Worm (Caenorhabditis elegans) whole organism, young adult: ENCODE data around the gene Y38E10A.33.

ENCODE experiments used
- B0019.2 ChIP-seq: fragments of 200-800 bp; sonication (Bioruptor generic); conservative IDR thresholded peaks from 2 replicates; pipeline ENCODE4 v1.3.6; 2022; ENCODE audit warnings: missing genetic modification reagents, missing genetic modification characterization, missing compliant biosample characterization
- B0035.1 ChIP-seq: sonication (generic microtip); optimal IDR thresholded peaks from 2 replicates; lab custom pipeline; 2016; ENCODE audit warnings: missing genetic modification characterization, mild to moderate bottlenecking, missing compliant biosample characterization, missing genotype, missing genetic modification reagents
- B0336.3 ChIP-seq: fragments of 200-800 bp; sonication (Bioruptor generic); IDR thresholded peaks from 2 replicates; pipeline ENCODE4 v1.3.6; 2022; ENCODE audit warnings: missing genetic modification characterization, missing compliant biosample characterization
- F10E7.11 ChIP-seq: sonication (generic microtip); optimal IDR thresholded peaks from 2 replicates; lab custom pipeline; 2017; ENCODE audit warnings: mild to moderate bottlenecking, missing genetic modification characterization, moderate library complexity, missing compliant biosample characterization
- F23B12.7 ChIP-seq: sonication (generic microtip); optimal IDR thresholded peaks from 2 replicates; lab custom pipeline; 2017; ENCODE audit warnings: missing genetic modification characterization, mild to moderate bottlenecking, missing compliant biosample characterization, antibody characterized with exemption, moderate library complexity; ENCODE audit not compliant: insufficient read depth
- F49E8.2 ChIP-seq: sonication (generic microtip); optimal IDR thresholded peaks from 3 replicates; lab custom pipeline; 2017; ENCODE audit warnings: missing genetic modification characterization, mild to moderate bottlenecking, missing compliant biosample characterization, antibody characterized with exemption, moderate library complexity; ENCODE audit not compliant: insufficient read depth
- K11D2.4 ChIP-seq: fragments of 200-800 bp; sonication (Bioruptor generic); IDR thresholded peaks from 2 replicates; pipeline ENCODE4 v1.3.6; 2022; ENCODE audit warnings: missing genetic modification reagents, missing genetic modification characterization, missing compliant biosample characterization
- T26A5.8 ChIP-seq: sonication (generic microtip); optimal IDR thresholded peaks from 2 replicates; lab custom pipeline; 2016; ENCODE audit warnings: missing genetic modification characterization, missing compliant biosample characterization
- Y56A3A.18 ChIP-seq: fragments of 200-800 bp; sonication (Bioruptor generic); IDR thresholded peaks from 2 replicates; pipeline ENCODE4 v1.3.6; 2022; ENCODE audit warnings: missing genetic modification reagents, missing genetic modification characterization, missing compliant biosample characterization
- Y79H2A.3 ChIP-seq: fragments of 200-800 bp; sonication (Bioruptor generic); conservative IDR thresholded peaks from 2 replicates; pipeline ENCODE4 v1.3.6; 2022; ENCODE audit warnings: missing genetic modification reagents, missing genetic modification characterization, missing compliant biosample characterization
- Y95B8A.8 ChIP-seq: fragments of 200-800 bp; sonication (Bioruptor generic); IDR thresholded peaks from 2 replicates; pipeline ENCODE4 v1.3.6; 2022; ENCODE audit warnings: missing genetic modification reagents, missing genetic modification characterization, missing compliant biosample characterization
- athp-1 ChIP-seq: sonication (generic microtip); optimal IDR thresholded peaks from 2 replicates; lab custom pipeline; 2017; ENCODE audit warnings: mild to moderate bottlenecking, missing genetic modification characterization, missing compliant biosample characterization
- attf-3 ChIP-seq: fragments of 200-800 bp; sonication (Bioruptor generic); conservative IDR thresholded peaks from 2 replicates; pipeline ENCODE4 v1.3.6; 2022; ENCODE audit warnings: missing genetic modification reagents, missing genetic modification characterization, missing compliant biosample characterization
- bed-2 ChIP-seq: fragments of 200-800 bp; sonication (Bioruptor generic); IDR thresholded peaks from 2 replicates; pipeline ENCODE4 v1.3.6; 2022; ENCODE audit warnings: missing genetic modification reagents, missing genetic modification characterization, missing compliant biosample characterization
- cebp-1 ChIP-seq, 2 experiments: fragments of 200-800 bp in 1 of 2; sonication (Bioruptor generic) in 1 of 2; sonication (generic microtip) in 1 of 2; IDR thresholded peaks in 1 of 2; optimal IDR thresholded peaks in 1 of 2; 2 replicates each; pipeline versions ENCODE4 v1.3.6 to Lab custom; 2017 to 2022; ENCODE audit warnings: missing compliant biosample characterization in 2 of 2, missing genetic modification characterization in 2 of 2, mild to moderate bottlenecking in 1 of 2, missing genetic modification reagents in 1 of 2, moderate library complexity in 1 of 2
- cebp-2 ChIP-seq: fragments of 200-800 bp; sonication (Bioruptor generic); IDR thresholded peaks from 2 replicates; pipeline ENCODE4 v1.3.6; 2022; ENCODE audit warnings: missing genetic modification characterization, missing compliant biosample characterization
- ceh-100 ChIP-seq: fragments of 200-800 bp; sonication (Bioruptor generic); IDR thresholded peaks from 2 replicates; pipeline ENCODE4 v1.3.6; 2022; ENCODE audit warnings: missing genetic modification reagents, missing genetic modification characterization, missing compliant biosample characterization
- ceh-79 ChIP-seq: sonication (generic microtip); optimal IDR thresholded peaks from 2 replicates; lab custom pipeline; 2017; ENCODE audit warnings: mild to moderate bottlenecking, missing genetic modification characterization, missing compliant biosample characterization
- ceh-91 ChIP-seq: fragments of 200-800 bp; sonication (Bioruptor generic); IDR thresholded peaks from 2 replicates; pipeline ENCODE4 v1.3.6; 2022; ENCODE audit warnings: missing genetic modification reagents, missing genetic modification characterization, missing compliant biosample characterization
- die-1 ChIP-seq: sonication (generic microtip); optimal IDR thresholded peaks from 2 replicates; lab custom pipeline; 2016; ENCODE audit warnings: missing genotype, mild to moderate bottlenecking, missing genetic modification characterization, missing compliant biosample characterization
- dpff-1 ChIP-seq: sonication (generic microtip); optimal IDR thresholded peaks from 2 replicates; lab custom pipeline; 2017; ENCODE audit warnings: mild to moderate bottlenecking, missing genetic modification characterization, missing compliant biosample characterization
- efl-1 ChIP-seq: fragments of 150-350 bp; optimal IDR thresholded peaks from 2 replicates; lab custom pipeline; 2014; ENCODE audit warnings: missing biosample characterization, missing genetic modification reagents, missing genetic modification characterization
- egrh-3 ChIP-seq: fragments of 200-800 bp; sonication (Bioruptor generic); IDR thresholded peaks from 2 replicates; pipeline ENCODE4 v1.3.6; 2022; ENCODE audit warnings: missing genetic modification reagents, missing genetic modification characterization, missing compliant biosample characterization
- lin-40 ChIP-seq: sonication (generic microtip); optimal IDR thresholded peaks from 2 replicates; lab custom pipeline; 2016; ENCODE audit warnings: missing genetic modification characterization, mild to moderate bottlenecking, missing compliant biosample characterization, missing genotype, missing genetic modification reagents
- lin-54 ChIP-seq: fragments of 200-800 bp; sonication (Bioruptor generic); optimal IDR thresholded peaks from 2 replicates; lab custom pipeline; 2018; ENCODE audit warnings: mild to moderate bottlenecking, missing genetic modification characterization, missing compliant biosample characterization
- lsl-1 ChIP-seq: fragments of 200-800 bp; sonication (Bioruptor generic); optimal IDR thresholded peaks from 2 replicates; lab custom pipeline; 2018; ENCODE audit warnings: mild to moderate bottlenecking, missing genetic modification characterization, moderate library complexity, missing compliant biosample characterization
- lsy-27 ChIP-seq: sonication (generic microtip); optimal IDR thresholded peaks from 2 replicates; lab custom pipeline; 2017; ENCODE audit warnings: missing genetic modification characterization, mild to moderate bottlenecking, missing compliant biosample characterization, antibody characterized with exemption, missing genotype, borderline replicate concordance; ENCODE audit not compliant: insufficient read depth
- madf-10 ChIP-seq: sonication (generic microtip); optimal IDR thresholded peaks from 2 replicates; lab custom pipeline; 2016; ENCODE audit warnings: mild to moderate bottlenecking, missing genetic modification characterization, missing compliant biosample characterization
- madf-8 ChIP-seq: fragments of 200-800 bp; sonication (Bioruptor generic); conservative IDR thresholded peaks from 2 replicates; pipeline ENCODE4 v1.3.6; 2022; ENCODE audit warnings: missing genetic modification reagents, missing genetic modification characterization, missing compliant biosample characterization
- mxl-1 ChIP-seq: sonication (generic microtip); optimal IDR thresholded peaks from 2 replicates; lab custom pipeline; 2016; ENCODE audit warnings: missing genetic modification characterization, missing compliant biosample characterization
- nfya-2 ChIP-seq: fragments of 200-800 bp; sonication (Bioruptor generic); IDR thresholded peaks from 2 replicates; pipeline ENCODE4 v1.3.6; 2022; ENCODE audit warnings: missing genetic modification reagents, missing genetic modification characterization, missing compliant biosample characterization
- nhr-27 ChIP-seq: fragments of 200-800 bp; sonication (Bioruptor generic); optimal IDR thresholded peaks from 2 replicates; lab custom pipeline; 2018; ENCODE audit warnings: mild to moderate bottlenecking, missing genetic modification characterization, moderate library complexity, missing compliant biosample characterization
- nhr-80 ChIP-seq: sonication (generic microtip); optimal IDR thresholded peaks from 2 replicates; lab custom pipeline; 2016; ENCODE audit warnings: missing genetic modification characterization, missing compliant biosample characterization
- repo-1 ChIP-seq: sonication (generic microtip); optimal IDR thresholded peaks from 2 replicates; lab custom pipeline; 2017; ENCODE audit warnings: mild to moderate bottlenecking, missing genetic modification characterization, missing compliant biosample characterization
- somi-1 ChIP-seq: fragments of 200-800 bp; sonication (Bioruptor generic); optimal IDR thresholded peaks from 2 replicates; lab custom pipeline; 2018; ENCODE audit warnings: mild to moderate bottlenecking, missing genetic modification characterization, missing compliant biosample characterization
- sptf-2 ChIP-seq: fragments of 200-800 bp; sonication (Bioruptor generic); optimal IDR thresholded peaks from 2 replicates; lab custom pipeline; 2018; ENCODE audit warnings: mild to moderate bottlenecking, missing genetic modification characterization, missing compliant biosample characterization
- tbp1 ChIP-seq: fragments of 200-800 bp; sonication (Bioruptor generic); optimal IDR thresholded peaks from 2 replicates; lab custom pipeline; 2018; ENCODE audit warnings: mild to moderate bottlenecking, missing genetic modification characterization, missing compliant biosample characterization
- tlf-1 ChIP-seq: fragments of 200-800 bp; sonication (Bioruptor generic); optimal IDR thresholded peaks from 2 replicates; lab custom pipeline; 2018; ENCODE audit warnings: mild to moderate bottlenecking, missing genetic modification characterization, missing compliant biosample characterization
- zfh-2 ChIP-seq: fragments of 200-800 bp; sonication (Bioruptor generic); conservative IDR thresholded peaks from 2 replicates; pipeline ENCODE4 v1.3.6; 2022; ENCODE audit warnings: missing genetic modification reagents, missing genetic modification characterization, missing compliant biosample characterization
- ztf-26 ChIP-seq: sonication (generic microtip); optimal IDR thresholded peaks from 2 replicates; lab custom pipeline; 2017; ENCODE audit warnings: missing genetic modification characterization, missing compliant biosample characterization
- ztf-6 ChIP-seq: fragments of 200-800 bp; sonication (Bioruptor generic); IDR thresholded peaks from 2 replicates; pipeline ENCODE4 v1.3.6; 2022; ENCODE audit warnings: missing genetic modification reagents, missing genetic modification characterization, missing compliant biosample characterization

The Y38E10A.33 gene

DNA sequence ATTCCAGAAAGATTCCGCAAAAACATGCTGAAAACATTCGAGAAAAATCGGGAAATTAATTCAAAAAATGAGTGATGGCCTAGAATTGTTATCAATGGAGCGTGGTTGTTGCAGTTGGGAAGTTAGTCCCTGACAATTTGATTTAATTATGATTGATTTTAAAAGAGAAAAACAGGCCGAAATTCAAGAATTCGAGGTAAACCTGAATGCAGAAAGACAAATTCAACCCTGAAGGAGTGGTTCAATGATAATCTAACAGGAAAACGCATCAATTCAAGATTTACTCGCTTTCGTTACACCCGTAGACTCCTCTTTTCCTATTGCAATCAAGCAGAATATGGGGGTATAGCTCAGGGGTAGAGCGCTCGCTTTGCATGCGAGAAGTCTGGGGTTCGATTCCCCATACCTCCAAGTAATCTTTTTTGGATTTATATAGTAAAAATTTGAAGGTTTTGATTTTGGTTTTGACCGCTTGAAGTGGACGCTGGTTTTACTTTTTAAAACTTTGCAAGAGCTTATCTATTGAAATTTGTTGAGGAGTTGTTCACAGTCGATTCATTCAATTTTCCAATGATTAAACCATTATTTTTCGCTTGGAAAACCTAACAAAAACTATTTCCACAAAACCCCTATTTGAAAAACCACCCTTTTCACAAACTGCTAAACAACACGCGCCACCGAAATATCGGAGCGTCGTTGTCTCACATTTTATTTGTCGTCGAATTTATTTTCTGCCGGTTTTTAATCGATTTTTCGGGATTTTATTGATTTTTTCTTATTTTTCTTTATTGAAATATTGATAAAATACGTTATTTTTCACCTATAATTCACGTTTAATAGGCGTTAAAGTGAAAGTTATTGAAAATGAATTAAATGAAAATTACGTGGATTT, 1.2 kb downstream of the Y38E10A.33 start (continued):
- TF ChIP-seq B0019.2 (GFP tag; lab: Robert Waterston, UW) (no peak; the same call in 1 of the 2 replicates), K11D2.4 (GFP tag; lab: Robert Waterston, UW) (peak; percentile 53), B0035.1 (tag; lab: Kevin White, UChicago) (peak; percentile 23), madf-8 (GFP tag; lab: Robert Waterston, UW) (0 out of 2 replicates have a peak, but pooled peaks have one; percentile 8), F10E7.11 (tag; lab: Kevin White, UChicago) (no peak), B0336.3 (GFP tag; lab: Robert Waterston, UW) (peak; percentile 76), efl-1 (GFP tag; lab: Kevin White, UChicago) (peak; percentile 39), repo-1 (tag; lab: Kevin White, UChicago) (peak; percentile 12), T26A5.8 (tag; lab: Kevin White, UChicago) (peak; percentile 33), somi-1 (no peak), madf-10 (tag; lab: Kevin White, UChicago) (peak; percentile 54)

ce11 chrII:12677710-12677974, 1.8 kb downstream of the Y38E10A.33 start, which contains the start of gene Y38E10A.22:
Y38E10A.22 (minus strand) TSS chrII:12677810.
- no peak for TF ChIP-seq nhr-27
- no peak for TF ChIP-seq madf-8 (GFP tag; lab: Robert Waterston, UW)
- TF ChIP-seq F23B12.7 = no peak
- no peak for TF ChIP-seq dpff-1
- TF ChIP-seq cebp-1 (GFP tag; IDR thresholded peaks at IDR 0.05; lab: Robert Waterston, UW) = no peak
- no peak for TF ChIP-seq cebp-1 (tag; optimal IDR thresholded peaks at IDR 0.05; lab: Kevin White, UChicago)
- no peak for TF ChIP-seq T26A5.8 (tag; lab: Kevin White, UChicago)
- no peak for TF ChIP-seq lin-54 (GFP tag; lab: Kevin White, UChicago)

DNA sequence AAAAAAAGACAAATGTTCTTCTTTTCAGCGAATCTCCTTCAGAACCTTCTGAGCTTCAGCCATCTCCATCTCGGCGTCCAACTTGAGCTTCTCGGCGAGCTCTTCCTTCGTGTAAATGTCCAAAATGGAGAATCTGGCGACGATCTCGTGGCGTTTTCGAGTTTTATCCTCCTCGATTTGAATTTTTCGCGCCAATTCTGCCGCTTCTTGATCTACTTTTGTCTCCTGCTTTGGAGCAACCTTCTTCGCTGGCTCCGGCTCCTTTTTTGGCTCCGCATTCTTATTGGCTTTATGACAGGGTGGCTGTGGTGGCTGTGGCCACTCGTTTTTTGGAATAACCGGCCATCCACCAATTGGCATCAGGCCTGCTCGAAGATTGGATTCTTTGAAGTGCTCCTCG, 6.1 kb downstream of the Y38E10A.33 start:
- TF ChIP-seq zfh-2 (GFP tag; lab: Robert Waterston, UW) (peak; percentile 38; the same call in 1 of the 2 replicates), lsy-27 (no peak), cebp-2 (GFP tag; lab: Robert Waterston, UW) (0 out of 2 replicates have a peak, but pooled peaks have one; percentile 44)

ce11 chrII:12672512-12672911, 6.9 kb downstream of the Y38E10A.33 start:
- peak; percentile 29 for TF ChIP-seq athp-1 (tag; lab: Kevin White, UChicago)
- no peak for TF ChIP-seq lin-54 (GFP tag; lab: Kevin White, UChicago)
- TF ChIP-seq F49E8.2 (tag; lab: Kevin White, UChicago) = no peak
- TF ChIP-seq mxl-1 = no peak
- no peak for TF ChIP-seq tlf-1 (GFP tag; lab: Kevin White, UChicago)
- TF ChIP-seq attf-3 (GFP tag; lab: Robert Waterston, UW) = 0 out of 2 replicates have a peak, but pooled peaks have one; percentile 11
- TF ChIP-seq tbp1 = peak; percentile 15
- TF ChIP-seq ceh-100 (GFP tag; lab: Robert Waterston, UW) = no peak
- no peak for TF ChIP-seq ztf-6
- no peak for TF ChIP-seq die-1 (tag; lab: Kevin White, UChicago)
- no peak for TF ChIP-seq Y56A3A.18 (GFP tag; lab: Robert Waterston, UW)
- no peak for TF ChIP-seq nhr-80 (tag; lab: Kevin White, UChicago)
- no peak for TF ChIP-seq lin-40 (tag; lab: Kevin White, UChicago)
- TF ChIP-seq ztf-26 (tag; lab: Kevin White, UChicago) = no peak
- no peak for TF ChIP-seq lsl-1 (GFP tag; lab: Kevin White, UChicago)
- TF ChIP-seq Y79H2A.3 (GFP tag; lab: Robert Waterston, UW) = 0 out of 2 replicates have a peak, but pooled peaks have one; percentile 33
- no peak for TF ChIP-seq cebp-2 (GFP tag; lab: Robert Waterston, UW)
- no peak for TF ChIP-seq ceh-79 (tag; lab: Kevin White, UChicago)
- no peak for TF ChIP-seq egrh-3 (GFP tag; lab: Robert Waterston, UW)
- TF ChIP-seq B0019.2 (GFP tag; lab: Robert Waterston, UW) = no peak
- TF ChIP-seq sptf-2 (GFP tag; lab: Kevin White, UChicago) = no peak
- TF ChIP-seq ceh-91 = no peak
- TF ChIP-seq Y95B8A.8 (GFP tag; lab: Robert Waterston, UW) = 0 out of 2 replicates have a peak, but pooled peaks have one; percentile 2
- no peak for TF ChIP-seq bed-2 (GFP tag; lab: Robert Waterston, UW)
- TF ChIP-seq nfya-2 (GFP tag; lab: Robert Waterston, UW) = no peak
